Worm (Caenorhabditis elegans) whole organism, early embryonic: ENCODE measurements around the gene acs-11.

Source experiments
- B0310.2 ChIP-seq: sonication (generic microtip); optimal IDR thresholded peaks from 2 replicates; lab custom pipeline; 2016; ENCODE audit warnings: mild to moderate bottlenecking, missing genetic modification characterization, missing compliant biosample characterization
- F13C5.2 ChIP-seq: sonication (generic microtip); optimal IDR thresholded peaks from 2 replicates; lab custom pipeline; 2017; ENCODE audit warnings: mild to moderate bottlenecking, missing genetic modification characterization, inconsistent platforms, missing compliant biosample characterization
- aly-1 ChIP-seq: sonication (generic microtip); optimal IDR thresholded peaks from 2 replicates; lab custom pipeline; 2016; ENCODE audit warnings: missing genetic modification characterization, missing compliant biosample characterization
- ama-1 ChIP-seq: fragments of 150-350 bp; optimal IDR thresholded peaks from 2 replicates; lab custom pipeline; 2014
- ceh-13 ChIP-seq: fragments of 200-800 bp; sonication (Bioruptor generic); optimal IDR thresholded peaks from 2 replicates; lab custom pipeline; 2018; ENCODE audit warnings: mild to moderate bottlenecking, missing genetic modification characterization, missing compliant biosample characterization
- ceh-36 ChIP-seq: sonication (generic microtip); optimal IDR thresholded peaks from 2 replicates; lab custom pipeline; 2016; ENCODE audit warnings: missing genetic modification characterization, inconsistent platforms, missing compliant biosample characterization
- ets-7 ChIP-seq: sonication (generic microtip); optimal IDR thresholded peaks from 2 replicates; lab custom pipeline; 2016; ENCODE audit warnings: missing genotype, missing genetic modification characterization, missing compliant biosample characterization
- flt-1 ChIP-seq: fragments of 200-800 bp; sonication (Bioruptor generic); IDR thresholded peaks from 2 replicates; pipeline ENCODE4 v1.3.6; 2022; ENCODE audit warnings: missing genetic modification characterization, missing compliant biosample characterization
- hmbx-1 ChIP-seq: sonication (generic microtip); optimal IDR thresholded peaks from 2 replicates; lab custom pipeline; 2016; ENCODE audit warnings: mild to moderate bottlenecking, missing genetic modification characterization, missing compliant biosample characterization
- hnd-1 ChIP-seq: sonication (generic microtip); optimal IDR thresholded peaks from 2 replicates; lab custom pipeline; 2016; ENCODE audit warnings: missing genetic modification characterization, missing compliant biosample characterization
- pes-1 ChIP-seq: fragments of 200-800 bp; sonication (Bioruptor generic); IDR thresholded peaks from 2 replicates; pipeline ENCODE4 v1.3.6; 2022; ENCODE audit warnings: missing genetic modification reagents, missing genetic modification characterization, missing compliant biosample characterization
- scrt-1 ChIP-seq: fragments of 200-800 bp; sonication (Bioruptor generic); IDR thresholded peaks from 2 replicates; pipeline ENCODE4 v1.3.6; 2022; ENCODE audit warnings: missing genetic modification characterization, missing compliant biosample characterization
- sea-1 ChIP-seq: fragments of 200-800 bp; sonication (Bioruptor generic); conservative IDR thresholded peaks from 2 replicates; pipeline ENCODE4 v1.3.6; 2022; ENCODE audit warnings: missing genetic modification characterization, missing compliant biosample characterization
- tbx-37 ChIP-seq: fragments of 200-800 bp; sonication (Bioruptor generic); conservative IDR thresholded peaks from 2 replicates; pipeline ENCODE4 v1.3.6; 2022; ENCODE audit warnings: missing genetic modification reagents, missing genetic modification characterization, missing compliant biosample characterization

ce11 chrII:4753133-4753532 is 11.2 kb downstream of the acs-11 start, which contains the start of gene C27D9.1:
- TF ChIP-seq hmbx-1 (tag; lab: Kevin White, UChicago) (no peak), ama-1 (lab: Kevin White, UChicago) (no peak), scrt-1 (GFP tag; lab: Robert Waterston, UW) (no peak), aly-1 (no peak), flt-1 (no peak), hnd-1 (tag; lab: Kevin White, UChicago) (no peak), ets-7 (tag; lab: Kevin White, UChicago) (no peak), ceh-13 (GFP tag; lab: Kevin White, UChicago) (no peak), F13C5.2 (no peak), ceh-36 (tag; lab: Kevin White, UChicago) (no peak), pes-1 (GFP tag; lab: Robert Waterston, UW) (no peak), sea-1 (GFP tag; lab: Robert Waterston, UW) (no peak), B0310.2 (no peak), tbx-37 (GFP tag; lab: Robert Waterston, UW) (no peak)
